3 fruit fly cellular contexts compared by ENCODE assay signal in the genomic region with DNA sequence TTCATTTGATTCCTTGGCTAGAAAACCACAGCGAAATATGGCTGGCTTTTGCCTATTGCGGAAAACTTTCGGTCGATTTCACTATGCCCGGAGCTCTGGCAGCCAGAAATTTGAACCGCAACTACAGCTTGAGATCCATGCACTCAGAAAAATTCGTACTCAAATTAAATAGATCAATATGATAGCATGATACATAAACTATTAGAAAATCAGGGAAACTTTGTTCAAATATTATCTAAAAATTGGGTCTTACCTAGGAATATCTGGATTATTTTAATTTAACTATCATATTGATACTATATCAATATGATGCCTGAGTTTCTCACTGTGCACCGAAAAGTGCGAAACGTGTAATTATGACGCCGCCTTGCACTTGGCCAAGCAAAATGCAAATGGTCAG.
TF ChIP-seq lines count a peak whose summit lies in the region.

No protein-coding gene starts in this region.

- TF ChIP-seq CTCF in whole organism, embryonic (GFP tag; optimal IDR thresholded peaks at IDR 0.05; lab: Kevin White, UChicago): no peak

TF ChIP-seq in whole organism, embryonic, 481 proteins besides CTCF, POLR2A, EP300 and RAD21:
- TF ChIP-seq Bdp1 (GFP tag; optimal IDR thresholded peaks at IDR 0.05; lab: Kevin White, UChicago) (no peak), sens (GFP tag; lab: Kevin White, UChicago) (peak; percentile 49), pb (GFP tag; optimal IDR thresholded peaks at IDR 0.05; lab: Kevin White, UChicago) (no peak)

TF ChIP-seq in whole organism, prepupa, 60 proteins besides CTCF, POLR2A, EP300 and RAD21 (continues in another document):
- TF ChIP-seq Smox (GFP tag; optimal IDR thresholded peaks at IDR 0.05; lab: Kevin White, UChicago): peak; percentile 19
- TF ChIP-seq CG11762 (GFP tag; optimal IDR thresholded peaks at IDR 0.05; lab: Kevin White, UChicago; ENCODE audit: insufficient read depth): no peak
- TF ChIP-seq Sox15 (GFP tag; optimal IDR thresholded peaks at IDR 0.05; lab: Kevin White, UChicago): no peak
- TF ChIP-seq acj6 (GFP tag; optimal IDR thresholded peaks at IDR 0.05; lab: Kevin White, UChicago): no peak
- no peak for TF ChIP-seq CG34406 (GFP tag; optimal IDR thresholded peaks at IDR 0.05; lab: Kevin White, UChicago)
- TF ChIP-seq spab (GFP tag; optimal IDR thresholded peaks at IDR 0.05; lab: Kevin White, UChicago): no peak
- no peak for TF ChIP-seq CG6792 (GFP tag; optimal IDR thresholded peaks at IDR 0.05; lab: Kevin White, UChicago)
- TF ChIP-seq Ets21C (GFP tag; optimal IDR thresholded peaks at IDR 0.05; lab: Kevin White, UChicago): no peak
- TF ChIP-seq CG11902 (GFP tag; optimal IDR thresholded peaks at IDR 0.05; lab: Kevin White, UChicago): no peak
- no peak for TF ChIP-seq CG8119 (GFP tag; IDR thresholded peaks at IDR 0.05; lab: Robert Waterston, UW)
- TF ChIP-seq ss (GFP tag; optimal IDR thresholded peaks at IDR 0.05; lab: Kevin White, UChicago): no peak
- no peak for TF ChIP-seq pdm3 (GFP tag; optimal IDR thresholded peaks at IDR 0.05; lab: Kevin White, UChicago)
- no peak for TF ChIP-seq Eip75B (GFP tag; optimal IDR thresholded peaks at IDR 0.05; lab: Kevin White, UChicago)
- TF ChIP-seq CG16779 (tag; optimal IDR thresholded peaks at IDR 0.05; lab: Kevin White, UChicago): no peak
- TF ChIP-seq Hr39 (GFP tag; optimal IDR thresholded peaks at IDR 0.05; lab: Kevin White, UChicago): no peak
- TF ChIP-seq fd85E (GFP tag; optimal IDR thresholded peaks at IDR 0.05; lab: Kevin White, UChicago): no peak
- no peak for TF ChIP-seq vri (GFP tag; optimal IDR thresholded peaks at IDR 0.05; lab: Kevin White, UChicago)
- TF ChIP-seq cyc (GFP tag; optimal IDR thresholded peaks at IDR 0.05; lab: Kevin White, UChicago): peak; percentile 8
- no peak for TF ChIP-seq OdsH (GFP tag; optimal IDR thresholded peaks at IDR 0.05; lab: Kevin White, UChicago)
- peak; percentile 1 for TF ChIP-seq CG31627 (GFP tag; optimal IDR thresholded peaks at IDR 0.05; lab: Kevin White, UChicago)
- no peak for TF ChIP-seq CG6276 (GFP tag; optimal IDR thresholded peaks at IDR 0.05; lab: Kevin White, UChicago)
- peak; percentile 38 for TF ChIP-seq topi (GFP tag; optimal IDR thresholded peaks at IDR 0.05; lab: Kevin White, UChicago)
- no peak for TF ChIP-seq Hr38 (GFP tag; optimal IDR thresholded peaks at IDR 0.05; lab: Kevin White, UChicago)
- no peak for TF ChIP-seq CG7368 (GFP tag; optimal IDR thresholded peaks at IDR 0.05; lab: Kevin White, UChicago)
- TF ChIP-seq CG15336 (GFP tag; IDR thresholded peaks at IDR 0.05; lab: Robert Waterston, UW): 0 out of 2 replicates have a peak, but pooled peaks have one; percentile 17
- TF ChIP-seq net (GFP tag; optimal IDR thresholded peaks at IDR 0.05; lab: Kevin White, UChicago): no peak
- TF ChIP-seq CG3032 (tag; optimal IDR thresholded peaks at IDR 0.05; lab: Kevin White, UChicago): no peak
- TF ChIP-seq CG6808 (GFP tag; optimal IDR thresholded peaks at IDR 0.05; lab: Kevin White, UChicago): no peak
- TF ChIP-seq Eip93F (GFP tag; optimal IDR thresholded peaks at IDR 0.05; lab: Kevin White, UChicago): no peak
- TF ChIP-seq eg (GFP tag; IDR thresholded peaks at IDR 0.05; lab: Robert Waterston, UW): no peak
- TF ChIP-seq CG9139 (GFP tag; optimal IDR thresholded peaks at IDR 0.05; lab: Kevin White, UChicago): no peak
- TF ChIP-seq lz (GFP tag; optimal IDR thresholded peaks at IDR 0.05; lab: Kevin White, UChicago): no peak
- TF ChIP-seq dac (GFP tag; optimal IDR thresholded peaks at IDR 0.05; lab: Kevin White, UChicago): no peak
- TF ChIP-seq CG1621 (tag; optimal IDR thresholded peaks at IDR 0.05; lab: Kevin White, UChicago): no peak
- peak; percentile 66 for TF ChIP-seq svp (GFP tag; lab: Kevin White, UChicago)
- TF ChIP-seq Sox102F (GFP tag; optimal IDR thresholded peaks at IDR 0.05; lab: Kevin White, UChicago): no peak
- TF ChIP-seq Gug (GFP tag; IDR thresholded peaks at IDR 0.05; lab: Robert Waterston, UW): no peak
- TF ChIP-seq CG3919 (GFP tag; optimal IDR thresholded peaks at IDR 0.05; lab: Kevin White, UChicago): no peak
- no peak for TF ChIP-seq CG10669 (GFP tag; optimal IDR thresholded peaks at IDR 0.05; lab: Kevin White, UChicago)
- TF ChIP-seq CG4318 (GFP tag; optimal IDR thresholded peaks at IDR 0.05; lab: Kevin White, UChicago): no peak
- no peak for TF ChIP-seq Blimp-1 (GFP tag; optimal IDR thresholded peaks at IDR 0.05; lab: Kevin White, UChicago)
- TF ChIP-seq Lpt (GFP tag; optimal IDR thresholded peaks at IDR 0.05; lab: Kevin White, UChicago): no peak
- TF ChIP-seq dsx (GFP tag; optimal IDR thresholded peaks at IDR 0.05; lab: Kevin White, UChicago; ENCODE audit: poor library complexity, severe bottlenecking): no peak
- no peak for TF ChIP-seq CG8319 (GFP tag; optimal IDR thresholded peaks at IDR 0.05; lab: Kevin White, UChicago)

TF ChIP-seq in whole organism, wandering third instar larva, 38 proteins besides CTCF, POLR2A, EP300 and RAD21:
- TF ChIP-seq Hnf4 (GFP tag; optimal IDR thresholded peaks at IDR 0.05; lab: Kevin White, UChicago) (no peak), h (GFP tag; optimal IDR thresholded peaks at IDR 0.05; lab: Kevin White, UChicago) (peak; percentile 18), HLH106 (tag; optimal IDR thresholded peaks at IDR 0.05; lab: Kevin White, UChicago) (peak; percentile 15), dsf (GFP tag; optimal IDR thresholded peaks at IDR 0.05; lab: Kevin White, UChicago; ENCODE audit: borderline replicate concordance) (no peak), Sp1 (GFP tag; optimal IDR thresholded peaks at IDR 0.05; lab: Kevin White, UChicago) (no peak), Vsx2 (GFP tag; optimal IDR thresholded peaks at IDR 0.05; lab: Kevin White, UChicago; ENCODE audit: partially characterized antibody) (no peak)
